Worm (Caenorhabditis elegans): ENCODE data around the gene M01F1.9.

DNA sequence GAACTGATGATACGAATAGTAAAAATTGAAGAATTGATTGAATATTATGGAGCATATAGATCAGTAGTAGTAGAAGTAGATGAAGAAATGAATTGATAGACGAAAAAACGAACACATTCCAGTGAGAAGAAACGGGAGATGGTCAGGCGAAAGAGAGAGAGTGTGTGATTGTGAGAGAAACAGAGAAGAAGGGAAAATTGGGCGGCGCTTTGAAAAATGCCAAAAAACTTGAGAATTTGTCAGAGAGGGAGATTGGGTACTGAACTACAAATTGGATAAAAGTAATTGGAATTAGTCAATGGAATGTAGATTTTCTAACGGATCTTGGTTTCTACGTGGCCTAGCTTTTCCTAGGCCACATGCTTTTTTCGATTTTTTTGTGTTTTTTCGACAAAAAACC, 10.6 kb downstream of the M01F1.9 start, which contains the start of gene C34C12.7:
- TF ChIP-seq snpc-4 (tag; optimal IDR thresholded peaks at IDR 0.05), result no peak
- TF ChIP-seq F49E8.2 (tag; optimal IDR thresholded peaks at IDR 0.05; ENCODE audit: borderline replicate concordance), result no peak
- TF ChIP-seq ceh-82 (tag; optimal IDR thresholded peaks at IDR 0.05), result no peak
- no peak for TF ChIP-seq skn-1 (tag; optimal IDR thresholded peaks at IDR 0.05)
- TF ChIP-seq ceh-62 (tag; optimal IDR thresholded peaks at IDR 0.05), result no peak
- TF ChIP-seq dmd-9 (GFP tag; IDR thresholded peaks at IDR 0.05), result no peak

Data from whole organism, L4 larva.